Worm (Caenorhabditis elegans) whole organism, L3 larva: ENCODE measurements around the gene F46G11.4.

Experiments
- aly-2 ChIP-seq: fragments of 150-350 bp; optimal IDR thresholded peaks from 2 replicates; lab custom pipeline; 2014; ENCODE audit warnings: missing biosample characterization, missing genetic modification characterization
- ama-1 ChIP-seq: fragments of 150-350 bp; optimal IDR thresholded peaks from 2 replicates; lab custom pipeline; 2018
- ceh-16 ChIP-seq: sonication (generic microtip); optimal IDR thresholded peaks from 2 replicates; lab custom pipeline; 2017; ENCODE audit warnings: missing biosample characterization, missing genetic modification characterization
- ceh-28 ChIP-seq: fragments of 150-350 bp; optimal IDR thresholded peaks from 2 replicates; lab custom pipeline; 2014; ENCODE audit warnings: missing biosample characterization, missing genetic modification reagents, missing genetic modification characterization
- ceh-9 ChIP-seq: sonication (generic microtip); optimal IDR thresholded peaks from 2 replicates; lab custom pipeline; 2018; ENCODE audit warnings: missing biosample characterization, missing genetic modification characterization
- daf-12 ChIP-seq: fragments of 150-350 bp; optimal IDR thresholded peaks from 2 replicates; lab custom pipeline; 2014; ENCODE audit warnings: missing biosample characterization, missing genetic modification reagents, missing genetic modification characterization
- egl-27 ChIP-seq: sonication (generic microtip); optimal IDR thresholded peaks from 4 replicates; lab custom pipeline; 2017; ENCODE audit warnings: missing biosample characterization, missing genetic modification reagents, missing genetic modification characterization
- egl-5 ChIP-seq: fragments of 150-350 bp; optimal IDR thresholded peaks from 2 replicates; lab custom pipeline; 2017; ENCODE audit warnings: missing biosample characterization, missing genetic modification reagents, missing genetic modification characterization, inconsistent platforms
- elt-2 ChIP-seq: sonication (generic microtip); optimal IDR thresholded peaks from 2 replicates; lab custom pipeline; 2016; ENCODE audit warnings: missing genetic modification reagents, mild to moderate bottlenecking, missing genetic modification characterization, missing compliant biosample characterization
- elt-3 ChIP-seq, 3 experiments: fragments of 150-350 bp in 1 of 3; sonication (generic microtip) in 2 of 3; optimal IDR thresholded peaks; 2 replicates in 2 of 3; 4 replicates in 1 of 3; lab custom pipeline; 2014 to 2017; ENCODE audit warnings: missing biosample characterization in 3 of 3, missing genetic modification characterization in 3 of 3
- eor-1 ChIP-seq, 2 experiments: fragments of 150-350 bp; optimal IDR thresholded peaks; 2 replicates each; lab custom pipeline; 2014 to 2018; ENCODE audit warnings: missing biosample characterization in 2 of 2, missing genetic modification characterization in 2 of 2
- fkh-10 ChIP-seq: sonication (generic microtip); optimal IDR thresholded peaks from 2 replicates; lab custom pipeline; 2017; ENCODE audit warnings: missing biosample characterization, missing genetic modification reagents, missing genetic modification characterization
- fkh-2 ChIP-seq: fragments of 150-350 bp; optimal IDR thresholded peaks from 2 replicates; lab custom pipeline; 2014; ENCODE audit warnings: missing biosample characterization, missing genetic modification reagents, missing genetic modification characterization
- fos-1 ChIP-seq: fragments of 150-350 bp; optimal IDR thresholded peaks from 2 replicates; lab custom pipeline; 2014; ENCODE audit warnings: missing biosample characterization, missing genetic modification characterization
- hmg-11 ChIP-seq: sonication (generic microtip); optimal IDR thresholded peaks from 2 replicates; lab custom pipeline; 2016; ENCODE audit warnings: missing genetic modification characterization, missing compliant biosample characterization
- lin-15B ChIP-seq: fragments of 150-350 bp; optimal IDR thresholded peaks from 2 replicates; lab custom pipeline; 2014; ENCODE audit warnings: missing biosample characterization, missing genetic modification characterization
- lin-39 ChIP-seq: fragments of 150-350 bp; optimal IDR thresholded peaks from 2 replicates; lab custom pipeline; 2018; ENCODE audit warnings: missing biosample characterization, missing genetic modification reagents, missing genetic modification characterization
- lsy-12 ChIP-seq: sonication (generic microtip); optimal IDR thresholded peaks from 2 replicates; lab custom pipeline; 2016; ENCODE audit warnings: mild to moderate bottlenecking, missing genetic modification characterization, missing compliant biosample characterization
- mdl-1 ChIP-seq: fragments of 150-350 bp; optimal IDR thresholded peaks from 2 replicates; lab custom pipeline; 2014; ENCODE audit warnings: missing biosample characterization, missing genetic modification characterization
- mml-1 ChIP-seq: fragments of 150-350 bp; sonication (generic microtip); optimal IDR thresholded peaks from 3 replicates; lab custom pipeline; 2014; ENCODE audit warnings: missing biosample characterization, missing genetic modification characterization
- nfya-1 ChIP-seq: sonication (generic microtip); optimal IDR thresholded peaks from 2 replicates; lab custom pipeline; 2017; ENCODE audit warnings: missing genetic modification characterization, mild to moderate bottlenecking, missing compliant biosample characterization, antibody characterized with exemption, moderate library complexity; ENCODE audit not compliant: insufficient read depth
- nhr-23 ChIP-seq: fragments of 150-350 bp; optimal IDR thresholded peaks from 2 replicates; lab custom pipeline; 2014; ENCODE audit warnings: missing biosample characterization, missing genetic modification reagents, missing genetic modification characterization
- nhr-25 ChIP-seq: sonication (generic microtip); optimal IDR thresholded peaks from 2 replicates; lab custom pipeline; 2017; ENCODE audit warnings: missing biosample characterization, missing genetic modification characterization
- nhr-28 ChIP-seq: fragments of 150-350 bp; optimal IDR thresholded peaks from 2 replicates; lab custom pipeline; 2014; ENCODE audit warnings: missing biosample characterization, missing genetic modification characterization
- nhr-67 ChIP-seq: fragments of 150-350 bp; optimal IDR thresholded peaks from 2 replicates; lab custom pipeline; 2014; ENCODE audit warnings: missing biosample characterization, missing genetic modification characterization
- nhr-76 ChIP-seq: fragments of 150-350 bp; sonication (generic microtip); optimal IDR thresholded peaks from 5 replicates; lab custom pipeline; 2014; ENCODE audit warnings: missing biosample characterization, missing genetic modification characterization
- nhr-77 ChIP-seq: fragments of 150-350 bp; optimal IDR thresholded peaks from 2 replicates; lab custom pipeline; 2014; ENCODE audit warnings: missing biosample characterization, missing genetic modification characterization
- pha-4 ChIP-seq: fragments of 150-350 bp; optimal IDR thresholded peaks from 2 replicates; lab custom pipeline; 2014; ENCODE audit warnings: missing biosample characterization, missing genetic modification reagents, missing genetic modification characterization
- pqm-1 ChIP-seq: fragments of 150-350 bp; optimal IDR thresholded peaks from 2 replicates; lab custom pipeline; 2017; ENCODE audit warnings: missing biosample characterization, missing genetic modification characterization, inconsistent platforms
- sea-2 ChIP-seq: fragments of 150-350 bp; sonication (generic microtip); optimal IDR thresholded peaks from 4 replicates; lab custom pipeline; 2014; ENCODE audit warnings: missing biosample characterization, missing genetic modification reagents, missing genetic modification characterization
- skn-1 ChIP-seq: fragments of 150-350 bp; optimal IDR thresholded peaks from 2 replicates; lab custom pipeline; 2014; ENCODE audit warnings: missing biosample characterization, missing genetic modification characterization
- snpc-4 ChIP-seq: fragments of 150-350 bp; optimal IDR thresholded peaks from 2 replicates; lab custom pipeline; 2014; ENCODE audit warnings: missing biosample characterization, missing genetic modification characterization
- tbx-2 ChIP-seq: sonication (generic microtip); optimal IDR thresholded peaks from 2 replicates; lab custom pipeline; 2016; ENCODE audit warnings: mild to moderate bottlenecking, missing genetic modification characterization, missing compliant biosample characterization
- unc-39 ChIP-seq: sonication (generic microtip); optimal IDR thresholded peaks from 4 replicates; lab custom pipeline; 2017; ENCODE audit warnings: missing biosample characterization, missing genetic modification characterization
- unc-62 ChIP-seq: fragments of 150-350 bp; sonication (generic microtip); optimal IDR thresholded peaks from 4 replicates; lab custom pipeline; 2014; ENCODE audit warnings: missing biosample characterization, missing genetic modification reagents, missing genetic modification characterization
- zag-1 ChIP-seq: fragments of 150-350 bp; optimal IDR thresholded peaks from 2 replicates; lab custom pipeline; 2014; ENCODE audit warnings: missing biosample characterization, missing genetic modification characterization
- ztf-11 ChIP-seq: fragments of 150-350 bp; optimal IDR thresholded peaks from 2 replicates; lab custom pipeline; 2014; ENCODE audit warnings: missing biosample characterization, missing genetic modification characterization
- ztf-4 ChIP-seq: fragments of 150-350 bp; optimal IDR thresholded peaks from 2 replicates; lab custom pipeline; 2014; ENCODE audit warnings: missing biosample characterization, missing genetic modification characterization

Gene F46G11.4

DNA sequence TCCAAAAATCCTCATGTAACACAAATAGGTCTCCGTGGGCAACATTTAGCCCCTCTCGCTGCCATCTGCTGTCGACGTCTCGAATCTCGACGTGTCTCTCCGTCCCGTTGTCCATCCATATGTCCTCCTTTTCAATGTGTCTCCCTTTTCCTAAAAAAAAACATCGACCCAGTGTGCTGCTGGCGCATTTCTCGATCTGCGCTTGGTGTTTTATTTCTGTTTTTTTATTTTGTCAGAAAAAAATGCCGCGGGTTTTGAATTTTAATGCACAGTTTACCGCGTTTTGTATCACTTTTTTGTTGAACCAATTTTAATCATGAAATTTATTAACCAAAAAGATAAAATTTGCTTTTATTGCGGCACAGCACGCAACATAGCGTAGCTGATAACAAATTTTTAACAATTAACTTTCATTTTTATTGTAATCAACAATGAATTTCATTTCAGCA, 22.8 kb downstream of the F46G11.4 start:
- TF ChIP-seq ama-1 (lab: Kevin White, UChicago) = no peak
- peak; percentile 69 for TF ChIP-seq lin-15B (tag; lab: Kevin White, UChicago)
- peak; percentile 27 for TF ChIP-seq ceh-16 (tag; lab: Kevin White, UChicago)
- TF ChIP-seq egl-5 = peak; percentile 71
- TF ChIP-seq lin-39 (tag; lab: Kevin White, UChicago) = peak; percentile 72
- TF ChIP-seq fkh-10 (GFP tag; lab: Kevin White, UChicago) = peak; percentile 24
- TF ChIP-seq lsy-12 = no peak
- TF ChIP-seq nfya-1 = peak; percentile 69
- TF ChIP-seq ztf-11 (tag; lab: Kevin White, UChicago) = no peak
- peak; percentile 80 for TF ChIP-seq nhr-23 (tag; lab: Kevin White, UChicago)
- no peak for TF ChIP-seq nhr-25 (tag; lab: Kevin White, UChicago)
- TF ChIP-seq elt-2 (tag; lab: Kevin White, UChicago) = peak; percentile 75
- TF ChIP-seq pqm-1 (tag; lab: Kevin White, UChicago) = peak; percentile 1
- TF ChIP-seq snpc-4 (tag; lab: Kevin White, UChicago) = peak; percentile 68
- peak; percentile 51 for TF ChIP-seq pha-4 (tag; lab: Kevin White, UChicago)
- TF ChIP-seq mdl-1 (tag; lab: Kevin White, UChicago) = no peak
- TF ChIP-seq hmg-11 (tag; lab: Kevin White, UChicago) = peak; percentile 50
- TF ChIP-seq aly-2 (tag; lab: Kevin White, UChicago) = no peak
- no peak for TF ChIP-seq nhr-76
- no peak for TF ChIP-seq fkh-2 (tag; lab: Kevin White, UChicago)
- TF ChIP-seq egl-27 (tag; lab: Kevin White, UChicago) = no peak
- TF ChIP-seq tbx-2 (tag; lab: Kevin White, UChicago) = peak; percentile 17
- TF ChIP-seq unc-39 (tag; lab: Kevin White, UChicago) = no peak
- no peak for TF ChIP-seq sea-2
- no peak for TF ChIP-seq ceh-9 (tag; lab: Kevin White, UChicago)
- TF ChIP-seq elt-3 (tag; optimal IDR thresholded peaks at IDR 0.05; lab: Kevin White, UChicago) = no peak
- no peak for TF ChIP-seq nhr-77 (tag; lab: Kevin White, UChicago)
- TF ChIP-seq, all 47 proteins: peak for 13

- TF ChIP-seq tbx-2 (tag; lab: Kevin White, UChicago) (no peak), ama-1 (lab: Kevin White, UChicago) (no peak), mml-1 (tag; lab: Kevin White, UChicago) (no peak), nhr-77 (tag; lab: Kevin White, UChicago) (no peak), ceh-28 (tag; lab: Kevin White, UChicago) (no peak), skn-1 (tag; lab: Kevin White, UChicago) (no peak), eor-1 (tag; optimal IDR thresholded peaks at IDR 0.05; lab: Kevin White, UChicago) (no peak), elt-2 (tag; lab: Kevin White, UChicago) (no peak), nhr-76 (no peak), ztf-4 (tag; lab: Kevin White, UChicago) (no peak), ztf-11 (tag; lab: Kevin White, UChicago) (no peak), unc-62 (GFP tag; lab: Kevin White, UChicago) (no peak), fos-1 (tag; lab: Kevin White, UChicago) (no peak), daf-12 (tag; lab: Kevin White, UChicago) (no peak), nfya-1 (no peak), pha-4 (tag; lab: Kevin White, UChicago) (no peak), nhr-67 (tag; lab: Kevin White, UChicago) (no peak)
These were observed 25.1 kb downstream of the F46G11.4 start, which contains the start of gene sym-3 for ce11 chrX:5773471-5773870. sym-3 (plus strand) TSS chrX:5773771.

DNA sequence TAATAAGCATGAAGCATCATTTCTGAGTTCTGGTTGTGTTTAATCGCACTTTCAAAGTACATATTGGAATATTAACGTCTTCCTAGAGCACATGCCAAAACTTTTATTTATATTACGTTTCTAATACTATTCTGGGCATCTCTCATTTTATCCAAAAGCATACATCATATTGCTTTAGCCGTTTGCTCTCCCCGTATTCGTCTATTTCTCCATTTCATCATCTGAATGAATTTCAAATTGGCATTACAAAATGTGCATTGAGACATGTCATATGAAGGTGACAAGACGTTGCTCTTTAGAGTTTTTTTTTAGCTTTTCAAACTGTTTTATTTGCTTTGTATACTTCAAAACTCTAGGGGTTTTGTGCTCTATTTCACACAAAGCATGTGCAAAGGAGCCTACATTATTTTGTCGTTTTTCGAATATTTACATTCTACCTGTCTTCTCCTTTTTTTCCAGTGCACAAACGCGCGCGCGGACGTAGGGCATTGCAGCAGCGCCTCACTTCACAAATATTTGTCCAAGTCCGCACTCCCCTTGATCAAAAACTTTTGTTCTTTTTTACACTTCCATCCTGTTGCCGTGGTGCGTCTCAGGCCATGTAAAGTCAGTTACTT, 25.9 kb downstream of the F46G11.4 start:
- TF ChIP-seq nhr-76 = no peak
- TF ChIP-seq pha-4 (tag; lab: Kevin White, UChicago) = peak; percentile 85

DNA sequence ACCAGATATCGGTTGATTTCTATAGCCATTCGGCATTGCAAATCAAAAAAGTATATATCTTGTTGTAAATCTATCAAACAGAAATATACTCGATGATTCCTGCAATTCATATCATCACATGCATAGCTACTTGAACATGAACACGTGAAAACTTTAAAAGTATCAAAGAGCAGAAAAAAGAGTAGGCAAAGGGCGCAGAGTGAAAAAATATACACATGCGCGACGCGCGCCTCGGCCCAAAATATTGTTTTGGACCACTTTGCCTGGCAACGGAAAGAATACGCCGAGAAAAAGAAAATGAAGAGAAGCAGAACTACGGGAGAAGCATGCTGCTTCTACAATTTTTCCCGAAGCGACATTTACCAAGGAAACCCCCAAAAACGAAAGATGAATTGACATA, 27.9 kb downstream of the F46G11.4 start, which contains the start of gene C54H2.4:
Gene C54H2.4 (minus strand): TSS at position 101 of the 400 bp plus-strand sequence.
- TF ChIP-seq unc-62 (GFP tag; lab: Kevin White, UChicago) (no peak), lsy-12 (no peak), nhr-28 (no peak), aly-2 (tag; lab: Kevin White, UChicago) (no peak), nhr-77 (tag; lab: Kevin White, UChicago) (no peak), elt-2 (tag; lab: Kevin White, UChicago) (no peak), fos-1 (tag; lab: Kevin White, UChicago) (no peak), tbx-2 (tag; lab: Kevin White, UChicago) (no peak), skn-1 (tag; lab: Kevin White, UChicago) (no peak), ceh-9 (tag; lab: Kevin White, UChicago) (no peak), hmg-11 (tag; lab: Kevin White, UChicago) (no peak), ceh-28 (tag; lab: Kevin White, UChicago) (no peak), unc-39 (tag; lab: Kevin White, UChicago) (no peak), egl-27 (tag; lab: Kevin White, UChicago) (no peak), zag-1 (no peak), ztf-11 (tag; lab: Kevin White, UChicago) (no peak), ceh-16 (tag; lab: Kevin White, UChicago) (no peak), ama-1 (lab: Kevin White, UChicago) (no peak)
- TF ChIP-seq, all 47 proteins: peak for 0
